Worm (Caenorhabditis elegans) whole organism, L2 larva: ENCODE results near the gene cyp-44A1.

Experiments used
- R02D3.7 ChIP-seq: fragments of 150-350 bp; optimal IDR thresholded peaks from 2 replicates; lab custom pipeline; 2014; ENCODE audit warnings: missing biosample characterization, missing genetic modification characterization
- ZK546.5 ChIP-seq: sonication (generic microtip); optimal IDR thresholded peaks from 2 replicates; lab custom pipeline; 2017; ENCODE audit warnings: missing biosample characterization, missing genetic modification characterization
- ama-1 ChIP-seq: fragments of 150-350 bp; optimal IDR thresholded peaks from 2 replicates; lab custom pipeline; 2018; ENCODE audit warnings: inconsistent platforms
- blmp-1 ChIP-seq: sonication (generic microtip); optimal IDR thresholded peaks from 2 replicates; lab custom pipeline; 2017; ENCODE audit warnings: missing genetic modification characterization, mild to moderate bottlenecking, missing compliant biosample characterization, antibody characterized with exemption, moderate library complexity; ENCODE audit not compliant: insufficient read depth
- elt-1 ChIP-seq: fragments of 150-350 bp; optimal IDR thresholded peaks from 2 replicates; lab custom pipeline; 2014; ENCODE audit warnings: missing biosample characterization, missing genetic modification characterization
- lin-13 ChIP-seq: fragments of 150-350 bp; optimal IDR thresholded peaks from 2 replicates; lab custom pipeline; 2014; ENCODE audit warnings: missing biosample characterization, missing genetic modification reagents, missing genetic modification characterization
- lin-39 ChIP-seq: fragments of 150-350 bp; optimal IDR thresholded peaks from 2 replicates; lab custom pipeline; 2014; ENCODE audit warnings: missing biosample characterization, missing genetic modification reagents, missing genetic modification characterization
- mab-5 ChIP-seq: fragments of 150-350 bp; optimal IDR thresholded peaks from 2 replicates; lab custom pipeline; 2014; ENCODE audit warnings: missing biosample characterization, missing genetic modification characterization
- mdl-1 ChIP-seq, 2 experiments: fragments of 150-350 bp in 1 of 2; sonication (generic microtip) in 1 of 2; optimal IDR thresholded peaks; 2 replicates each; lab custom pipeline; 2017; ENCODE audit warnings: missing biosample characterization in 2 of 2, missing genetic modification characterization in 2 of 2
- nhr-237 ChIP-seq: fragments of 150-350 bp; optimal IDR thresholded peaks from 2 replicates; lab custom pipeline; 2014; ENCODE audit warnings: missing biosample characterization, missing genetic modification characterization
- nhr-77 ChIP-seq: fragments of 150-350 bp; optimal IDR thresholded peaks from 2 replicates; lab custom pipeline; 2014; ENCODE audit warnings: missing biosample characterization, missing genetic modification characterization
- snpc-4 ChIP-seq: fragments of 150-350 bp; optimal IDR thresholded peaks from 2 replicates; lab custom pipeline; 2014; ENCODE audit warnings: missing biosample characterization, missing genetic modification characterization
- unc-55 ChIP-seq: fragments of 150-350 bp; sonication (generic microtip); optimal IDR thresholded peaks from 3 replicates; lab custom pipeline; 2014; ENCODE audit warnings: missing biosample characterization, missing genetic modification reagents, missing genetic modification characterization
- unc-62 ChIP-seq: fragments of 150-350 bp; optimal IDR thresholded peaks from 2 replicates; lab custom pipeline; 2014; ENCODE audit warnings: missing biosample characterization, missing genetic modification reagents, missing genetic modification characterization

ce11 chrII:5537524-5537923 lies 33.7 kb downstream of the cyp-44A1 start, which contains the start of gene C17C3.11:
- TF ChIP-seq nhr-237 (tag; lab: Kevin White, UChicago) = no peak
- TF ChIP-seq elt-1 (tag; lab: Kevin White, UChicago) = no peak
- TF ChIP-seq lin-39 (tag; lab: Kevin White, UChicago) = no peak
- TF ChIP-seq unc-62 (GFP tag; lab: Kevin White, UChicago) = no peak
- no peak for TF ChIP-seq blmp-1
- no peak for TF ChIP-seq ZK546.5 (tag; lab: Kevin White, UChicago)
- no peak for TF ChIP-seq nhr-77 (tag; lab: Kevin White, UChicago)
- no peak for TF ChIP-seq ama-1 (lab: Kevin White, UChicago)
- TF ChIP-seq mab-5 (tag; lab: Kevin White, UChicago) = no peak
- no peak for TF ChIP-seq lin-13 (GFP tag; lab: Kevin White, UChicago)
- TF ChIP-seq unc-55 (GFP tag; lab: Kevin White, UChicago) = peak; percentile 46
- TF ChIP-seq snpc-4 (tag; lab: Kevin White, UChicago) = no peak
- TF ChIP-seq mdl-1 (tag; optimal IDR thresholded peaks at IDR 0.05; lab: Kevin White, UChicago) = no peak
- TF ChIP-seq R02D3.7 (tag; lab: Kevin White, UChicago) = no peak
